Fruit fly (Drosophila melanogaster) whole organism, embryonic: Measurements from ENCODE around the gene CG10132.

Experiments used
- BEAF-32 ChIP-seq: fragments of 200-800 bp; sonication (Bioruptor generic); optimal IDR thresholded peaks from 3 replicates; lab custom pipeline; 2017; ENCODE audit warnings: missing biosample characterization, missing genetic modification characterization, mild to moderate bottlenecking, moderate library complexity, missing genetic modification reagents
- CG10979 ChIP-seq: fragments of 200-800 bp; sonication (Bioruptor generic); optimal IDR thresholded peaks from 2 replicates; lab custom pipeline; 2018; ENCODE audit warnings: missing biosample characterization, mild to moderate bottlenecking, missing genetic modification characterization, moderate library complexity
- CG11398 ChIP-seq: fragments of 200-800 bp; sonication (Bioruptor generic); optimal IDR thresholded peaks from 2 replicates; lab custom pipeline; 2016; ENCODE audit warnings: missing biosample characterization, missing genetic modification characterization
- CG12071 ChIP-seq: fragments of 200-800 bp; sonication (Bioruptor generic); optimal IDR thresholded peaks from 3 replicates; lab custom pipeline; 2018; ENCODE audit warnings: missing biosample characterization, mild to moderate bottlenecking, missing genetic modification characterization
- CG15011 ChIP-seq: fragments of 200-800 bp; sonication (Bioruptor generic); optimal IDR thresholded peaks from 3 replicates; lab custom pipeline; 2018; ENCODE audit warnings: missing biosample characterization, mild to moderate bottlenecking, missing genetic modification characterization
- CG15601 ChIP-seq: fragments of 200-800 bp; sonication (Bioruptor generic); optimal IDR thresholded peaks from 3 replicates; lab custom pipeline; 2019; ENCODE audit warnings: missing biosample characterization, mild to moderate bottlenecking, missing genetic modification characterization, moderate library complexity
- CG17385 ChIP-seq: fragments of 200-800 bp; sonication (Bioruptor generic); optimal IDR thresholded peaks from 3 replicates; lab custom pipeline; 2018; ENCODE audit warnings: missing biosample characterization, mild to moderate bottlenecking, missing genetic modification characterization
- CG17612 ChIP-seq: fragments of 200-800 bp; sonication (Bioruptor generic); IDR thresholded peaks from 2 replicates; pipeline ENCODE4 v1.3.6; 2022; ENCODE audit warnings: missing biosample characterization, missing genetic modification characterization
- CG2120 ChIP-seq: fragments of 200-800 bp; sonication (Bioruptor generic); optimal IDR thresholded peaks from 3 replicates; lab custom pipeline; 2016; ENCODE audit warnings: missing biosample characterization, missing genetic modification characterization
- CG2202 ChIP-seq: fragments of 200-800 bp; sonication (Bioruptor generic); optimal IDR thresholded peaks from 2 replicates; lab custom pipeline; 2018; ENCODE audit warnings: missing biosample characterization, mild to moderate bottlenecking, missing genetic modification characterization
- CG33557 ChIP-seq: fragments of 200-800 bp; sonication (Bioruptor generic); optimal IDR thresholded peaks from 2 replicates; lab custom pipeline; 2019; ENCODE audit warnings: missing biosample characterization, mild to moderate bottlenecking, missing genetic modification characterization, moderate library complexity
- CG3407 ChIP-seq: fragments of 200-800 bp; sonication (Bioruptor generic); optimal IDR thresholded peaks from 2 replicates; lab custom pipeline; 2018; ENCODE audit warnings: missing biosample characterization, mild to moderate bottlenecking, missing genetic modification characterization
- CG4328 ChIP-seq: fragments of 200-800 bp; sonication (Bioruptor generic); optimal IDR thresholded peaks from 3 replicates; lab custom pipeline; 2017; ENCODE audit warnings: missing biosample characterization, missing genetic modification reagents, missing genetic modification characterization
- CG6175 ChIP-seq: fragments of 200-800 bp; sonication (Bioruptor generic); IDR thresholded peaks from 3 replicates; pipeline ENCODE4 v1.3.6; 2022; ENCODE audit warnings: missing biosample characterization, missing genetic modification characterization
- CG6683 ChIP-seq: fragments of 200-800 bp; sonication (Bioruptor generic); optimal IDR thresholded peaks from 2 replicates; lab custom pipeline; 2017; ENCODE audit warnings: missing biosample characterization, mild to moderate bottlenecking, missing genetic modification characterization, missing genetic modification reagents
- CG7928 ChIP-seq: fragments of 200-800 bp; sonication (Bioruptor generic); optimal IDR thresholded peaks from 2 replicates; lab custom pipeline; 2017; ENCODE audit warnings: missing biosample characterization, mild to moderate bottlenecking, missing genetic modification characterization
- CG8089 ChIP-seq: fragments of 200-800 bp; sonication (Bioruptor generic); optimal IDR thresholded peaks from 3 replicates; lab custom pipeline; 2016; ENCODE audit warnings: missing biosample characterization, missing genetic modification characterization
- CG8281 ChIP-seq: fragments of 200-800 bp; sonication (Bioruptor generic); optimal IDR thresholded peaks from 2 replicates; lab custom pipeline; 2018; ENCODE audit warnings: missing biosample characterization, mild to moderate bottlenecking, missing genetic modification characterization, moderate library complexity
- CG8290 ChIP-seq, 3 experiments: fragments of 200-800 bp; sonication (Bioruptor generic); optimal IDR thresholded peaks; 2 replicates each; lab custom pipeline; 2016 to 2019; ENCODE audit warnings: missing biosample characterization in 3 of 3, missing genetic modification characterization in 3 of 3, mild to moderate bottlenecking in 2 of 3, moderate library complexity in 1 of 3
- CG9797 ChIP-seq: fragments of 200-800 bp; sonication (Bioruptor generic); optimal IDR thresholded peaks from 3 replicates; lab custom pipeline; 2018; ENCODE audit warnings: missing biosample characterization, mild to moderate bottlenecking, missing genetic modification characterization
- D19B ChIP-seq: fragments of 200-800 bp; sonication (Bioruptor generic); optimal IDR thresholded peaks from 2 replicates; lab custom pipeline; 2017; ENCODE audit warnings: missing biosample characterization, mild to moderate bottlenecking, missing genetic modification characterization
- Ets65A ChIP-seq: fragments of 200-800 bp; sonication (Bioruptor generic); peaks from one replicate; lab custom pipeline; 2016; ENCODE audit warnings: missing biosample characterization, missing genetic modification characterization
- HHEX ChIP-seq: fragments of 200-800 bp; sonication (Bioruptor generic); optimal IDR thresholded peaks from 3 replicates; lab custom pipeline; 2017; ENCODE audit warnings: missing biosample characterization, mild to moderate bottlenecking, missing genetic modification characterization, missing genetic modification reagents
- MBD-R2 ChIP-seq: fragments of 200-800 bp; sonication (Bioruptor generic); IDR thresholded peaks from 2 replicates; pipeline ENCODE4 v1.3.6; 2022; ENCODE audit warnings: missing biosample characterization, missing genetic modification characterization
- Max ChIP-seq: fragments of 200-800 bp; sonication (Bioruptor generic); optimal IDR thresholded peaks from 2 replicates; lab custom pipeline; 2016; ENCODE audit warnings: missing biosample characterization, mild to moderate bottlenecking, missing genetic modification characterization
- Oli ChIP-seq: fragments of 200-800 bp; sonication (Bioruptor generic); optimal IDR thresholded peaks from 2 replicates; lab custom pipeline; 2018; ENCODE audit warnings: missing biosample characterization, mild to moderate bottlenecking, missing genetic modification characterization, moderate library complexity
- Pdp1 ChIP-seq, 2 experiments: fragments of 200-800 bp; sonication (Bioruptor generic); optimal IDR thresholded peaks; 3 replicates each; lab custom pipeline; 2016; ENCODE audit warnings: missing biosample characterization in 2 of 2, missing genetic modification characterization in 2 of 2, mild to moderate bottlenecking in 1 of 2, moderate library complexity in 1 of 2
- Side ChIP-seq: fragments of 200-800 bp; sonication (Bioruptor generic); optimal IDR thresholded peaks from 2 replicates; lab custom pipeline; 2016; ENCODE audit warnings: missing biosample characterization, missing genetic modification characterization
- Ssrp ChIP-seq: fragments of 200-800 bp; sonication (Bioruptor generic); optimal IDR thresholded peaks from 2 replicates; lab custom pipeline; 2018; ENCODE audit warnings: missing biosample characterization, mild to moderate bottlenecking, missing genetic modification characterization, moderate library complexity
- Taf1 ChIP-seq: fragments of 200-800 bp; sonication (Bioruptor generic); IDR thresholded peaks from 2 replicates; pipeline ENCODE4 v1.3.6; 2022; ENCODE audit warnings: missing biosample characterization, missing genetic modification characterization
- Trl ChIP-seq, 3 experiments: fragments of >200 bp in 2 of 3; fragments of 200-800 bp in 1 of 3; sonication (Bioruptor generic) in 1 of 3; optimal IDR thresholded peaks; 2 replicates in 1 of 3; 3 replicates in 2 of 3; lab custom pipeline; 2016 to 2017; ENCODE audit warnings: missing biosample characterization in 1 of 3, missing genetic modification characterization in 1 of 3
- Usf ChIP-seq: fragments of 200-800 bp; sonication (Bioruptor generic); optimal IDR thresholded peaks from 2 replicates; lab custom pipeline; 2017; ENCODE audit warnings: missing genotype, missing biosample characterization, missing genetic modification characterization
- ab ChIP-seq: fragments of 200-800 bp; sonication (Bioruptor generic); optimal IDR thresholded peaks from 2 replicates; lab custom pipeline; 2016; ENCODE audit warnings: missing biosample characterization, missing genetic modification characterization
- ara ChIP-seq: fragments of 200-800 bp; sonication (Bioruptor generic); IDR thresholded peaks from 2 replicates; pipeline ENCODE4 v1.3.6; 2022; ENCODE audit warnings: missing biosample characterization, missing genetic modification characterization
- bsh ChIP-seq, 2 experiments: fragments of 200-800 bp; sonication (Bioruptor generic); optimal IDR thresholded peaks; 2 replicates each; lab custom pipeline; 2017 to 2018; ENCODE audit warnings: mild to moderate bottlenecking in 2 of 2, missing biosample characterization in 2 of 2, missing genetic modification characterization in 2 of 2, moderate library complexity in 1 of 2
- caup ChIP-seq: fragments of 200-800 bp; sonication (Bioruptor generic); optimal IDR thresholded peaks from 3 replicates; lab custom pipeline; 2017; ENCODE audit warnings: missing biosample characterization, mild to moderate bottlenecking, missing genetic modification characterization, moderate library complexity; ENCODE audit not compliant: severe bottlenecking
- chif ChIP-seq, 2 experiments: fragments of 200-800 bp; sonication (Bioruptor generic); optimal IDR thresholded peaks; 3 replicates each; lab custom pipeline; 2016; ENCODE audit warnings: missing biosample characterization in 2 of 2, missing genetic modification characterization in 2 of 2
- corto ChIP-seq: fragments of 200-800 bp; sonication (Bioruptor generic); optimal IDR thresholded peaks from 2 replicates; lab custom pipeline; 2016; ENCODE audit warnings: missing biosample characterization, mild to moderate bottlenecking, missing genetic modification characterization, moderate library complexity
- fd102C ChIP-seq: fragments of 200-800 bp; sonication (Bioruptor generic); optimal IDR thresholded peaks from 2 replicates; lab custom pipeline; 2018; ENCODE audit warnings: missing biosample characterization, mild to moderate bottlenecking, missing genetic modification characterization, moderate library complexity
- fd64A ChIP-seq: fragments of 200-800 bp; sonication (Bioruptor generic); optimal IDR thresholded peaks from 3 replicates; lab custom pipeline; 2018; ENCODE audit warnings: missing biosample characterization, mild to moderate bottlenecking, missing genetic modification characterization
- fru ChIP-seq: fragments of >200 bp; optimal IDR thresholded peaks from 2 replicates; lab custom pipeline; 2017
- mam ChIP-seq: fragments of 200-800 bp; sonication (Bioruptor generic); optimal IDR thresholded peaks from 3 replicates; lab custom pipeline; 2016; ENCODE audit warnings: missing biosample characterization, missing genetic modification characterization
- oc ChIP-seq: fragments of 200-800 bp; sonication (Bioruptor generic); optimal IDR thresholded peaks from 2 replicates; lab custom pipeline; 2018; ENCODE audit warnings: missing biosample characterization, mild to moderate bottlenecking, missing genetic modification characterization, moderate library complexity
- otp ChIP-seq: fragments of 200-800 bp; sonication (Bioruptor generic); IDR thresholded peaks from 3 replicates; pipeline ENCODE4, ENCODE4 v1.3.6; 2022; ENCODE audit warnings: missing biosample characterization, missing genetic modification characterization
- pb ChIP-seq: fragments of 200-800 bp; sonication (Bioruptor generic); optimal IDR thresholded peaks from 3 replicates; lab custom pipeline; 2016; ENCODE audit warnings: missing biosample characterization, missing genetic modification characterization
- pita ChIP-seq: fragments of 200-800 bp; sonication (Bioruptor generic); optimal IDR thresholded peaks from 2 replicates; lab custom pipeline; 2017; ENCODE audit warnings: missing biosample characterization, mild to moderate bottlenecking, missing genetic modification characterization
- sens ChIP-seq: fragments of 200-800 bp; sonication (Bioruptor generic); peaks from one replicate; lab custom pipeline; 2016; ENCODE audit warnings: missing biosample characterization, missing genetic modification characterization
- sisA ChIP-seq: fragments of 200-800 bp; sonication (Bioruptor generic); IDR thresholded peaks from 2 replicates; pipeline ENCODE4 v1.3.6; 2022; ENCODE audit warnings: missing biosample characterization, missing genetic modification characterization
- stc ChIP-seq: fragments of 200-800 bp; sonication (Bioruptor generic); IDR thresholded peaks from 2 replicates; pipeline ENCODE4 v1.3.6; 2022; ENCODE audit warnings: missing biosample characterization, missing genetic modification characterization

Gene CG10132

DNA sequence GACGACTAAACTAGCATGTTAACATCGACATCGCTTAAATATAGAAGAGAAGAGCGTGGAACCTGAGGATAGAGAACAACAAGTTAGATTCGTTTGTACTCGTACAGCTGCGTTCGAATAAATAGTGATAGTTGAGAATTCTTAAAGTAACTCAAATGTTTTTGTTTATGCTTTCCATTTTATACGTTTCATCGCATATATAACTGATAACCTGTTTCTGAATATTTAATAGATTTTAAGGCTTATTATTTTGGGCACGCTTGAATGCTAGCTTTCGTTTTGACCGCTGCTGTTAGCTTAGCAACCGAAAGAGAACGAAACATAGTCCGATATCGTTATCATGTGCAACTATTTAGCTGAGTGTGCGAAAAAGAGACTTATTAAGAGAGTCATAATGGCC lies 9.7 kb downstream of the CG10132 start (continued):
- TF ChIP-seq CG6175 (GFP tag; lab: Robert Waterston, UW) (peak; percentile 94), CG8089 (GFP tag; lab: Kevin White, UChicago) (peak; percentile 77), CG8281 (peak; percentile 80), chif (GFP tag; optimal IDR thresholded peaks at IDR 0.05; lab: Kevin White, UChicago) (peak; percentile 83 to 93), CG11398 (GFP tag; lab: Kevin White, UChicago) (peak; percentile 88), CG10979 (tag; lab: Kevin White, UChicago) (peak; percentile 78), CG4328 (GFP tag; lab: Kevin White, UChicago) (peak; percentile 67), Max (GFP tag; lab: Kevin White, UChicago) (peak; percentile 94), fd102C (GFP tag; lab: Kevin White, UChicago) (peak; percentile 6), Usf (GFP tag; lab: Kevin White, UChicago) (peak; percentile 94), CG15011 (GFP tag; lab: Kevin White, UChicago) (peak; percentile 97), CG6683 (GFP tag; lab: Kevin White, UChicago) (peak; percentile 93), CG17385 (peak; percentile 94), HHEX (GFP tag; lab: Kevin White, UChicago) (peak; percentile 97), CG2202 (tag; lab: Kevin White, UChicago) (peak; percentile 49), fd64A (peak; percentile 53), Pdp1 (GFP tag; optimal IDR thresholded peaks at IDR 0.05; lab: Kevin White, UChicago) (peak; percentile 91 to 93), fru (lab: Kevin White, UChicago) (no peak), otp (peak; percentile 92), pita (GFP tag; lab: Kevin White, UChicago) (no peak), CG33557 (GFP tag; lab: Kevin White, UChicago) (peak; percentile 27), Ssrp (peak; percentile 73), sisA (GFP tag; lab: Robert Waterston, UW) (peak; percentile 91), mam (GFP tag; lab: Kevin White, UChicago) (peak; percentile 98), CG8290 (GFP tag; optimal IDR thresholded peaks at IDR 0.05; lab: Kevin White, UChicago) (peak; percentile 24), CG8290 (tag; optimal IDR thresholded peaks at IDR 0.05; lab: Kevin White, UChicago) (peak in 1 of 2 experiments; percentile 97), caup (GFP tag; lab: Kevin White, UChicago) (peak; percentile 97), Ets65A (GFP tag; lab: Kevin White, UChicago) (peak; percentile 98), CG2120 (GFP tag; lab: Kevin White, UChicago) (peak; percentile 99), D19B (peak; percentile 93), ab (GFP tag; lab: Kevin White, UChicago) (peak; percentile 88), Side (GFP tag; lab: Kevin White, UChicago) (peak; percentile 94), CG3407 (GFP tag; lab: Kevin White, UChicago) (peak; percentile 69), Taf1 (GFP tag; lab: Robert Waterston, UW) (peak; percentile 96), stc (GFP tag; lab: Robert Waterston, UW) (peak; percentile 92), sens (GFP tag; lab: Kevin White, UChicago) (peak; percentile 98), ara (GFP tag; lab: Robert Waterston, UW) (peak; percentile 90), CG15601 (tag; lab: Kevin White, UChicago) (peak; percentile 68), BEAF-32 (GFP tag; lab: Kevin White, UChicago) (peak; percentile 3), oc (tag; lab: Kevin White, UChicago) (peak; percentile 83), CG12071 (GFP tag; lab: Kevin White, UChicago) (peak; percentile 96), CG9797 (GFP tag; lab: Kevin White, UChicago) (no peak), Trl (optimal IDR thresholded peaks at IDR 0.05; lab: Kevin White, UChicago) (peak in 1 of 2 experiments; percentile 82), Trl (GFP tag; optimal IDR thresholded peaks at IDR 0.05; lab: Kevin White, UChicago) (peak; percentile 90), bsh (GFP tag; optimal IDR thresholded peaks at IDR 0.05; lab: Kevin White, UChicago) (peak; percentile 88 to 96), corto (GFP tag; lab: Kevin White, UChicago) (peak; percentile 84), CG17612 (GFP tag; lab: Robert Waterston, UW) (peak; percentile 90), Oli (tag; lab: Kevin White, UChicago) (peak; percentile 92), MBD-R2 (GFP tag; lab: Robert Waterston, UW) (peak; percentile 98), pb (GFP tag; lab: Kevin White, UChicago) (peak; percentile 82), CG7928 (GFP tag; lab: Kevin White, UChicago) (peak; percentile 81)
